Fruit fly (Drosophila melanogaster): Measurements from ENCODE around the gene Marcal1.
A peak's percentile ranks its signal among the peaks of the same experiment; 100 is the strongest.

The Marcal1 gene

DNA sequence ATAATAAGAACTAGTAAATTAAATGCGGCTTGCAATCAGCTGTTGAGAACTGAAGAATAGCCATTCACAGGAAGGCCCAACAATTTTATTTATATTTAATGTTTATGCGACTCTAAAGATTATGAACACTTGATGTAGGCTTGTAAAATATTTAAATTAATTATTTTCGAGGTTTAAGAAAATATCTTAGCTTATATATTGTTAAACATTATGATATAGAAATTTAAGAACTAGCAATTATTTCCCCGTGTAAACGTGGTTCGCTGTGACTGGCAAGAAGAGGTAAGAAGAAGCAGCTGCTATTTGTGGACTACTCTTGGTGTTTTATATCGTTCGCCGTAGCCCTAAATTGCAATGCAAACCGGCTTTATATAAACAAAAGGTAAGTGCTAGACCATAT lies 10.0 kb upstream of the Marcal1 start, which contains the start of the genes mRpL24 and betaggt-I (continued):
- TF ChIP-seq tx (GFP tag; optimal IDR thresholded peaks at IDR 0.05) = peak; percentile 74
- TF ChIP-seq org-1 (GFP tag; optimal IDR thresholded peaks at IDR 0.05) = peak; percentile 86
- peak; percentile 94 for TF ChIP-seq CG7556 (GFP tag; optimal IDR thresholded peaks at IDR 0.05)
- TF ChIP-seq trh (GFP tag; optimal IDR thresholded peaks at IDR 0.05) = peak; percentile 89
- no peak for TF ChIP-seq pb (GFP tag; optimal IDR thresholded peaks at IDR 0.05)
- TF ChIP-seq gfzf (GFP tag; optimal IDR thresholded peaks at IDR 0.05) = no peak
- peak; percentile 98 for TF ChIP-seq ttk (GFP tag; IDR thresholded peaks at IDR 0.05)
- TF ChIP-seq Ada2b (GFP tag; IDR thresholded peaks at IDR 0.05) = peak; percentile 96
- peak; percentile 83 for TF ChIP-seq mam (GFP tag; optimal IDR thresholded peaks at IDR 0.05)
- TF ChIP-seq HLH4C (GFP tag; IDR thresholded peaks at IDR 0.05; ENCODE audit: partially characterized antibody) = no peak
- TF ChIP-seq Sox100B (GFP tag; optimal IDR thresholded peaks at IDR 0.05) = peak; percentile 93
- peak; percentile 72 for TF ChIP-seq CG1647 (GFP tag; optimal IDR thresholded peaks at IDR 0.05)
- TF ChIP-seq Meics (GFP tag; optimal IDR thresholded peaks at IDR 0.05) = peak; percentile 96
- TF ChIP-seq wor (GFP tag; IDR thresholded peaks at IDR 0.05) = peak; percentile 93
- TF ChIP-seq Bdp1 (GFP tag; optimal IDR thresholded peaks at IDR 0.05) = peak; percentile 77
- peak; percentile 93 for TF ChIP-seq twi (tag; optimal IDR thresholded peaks at IDR 0.05)
- peak; percentile 92 for TF ChIP-seq gsb (GFP tag; IDR thresholded peaks at IDR 0.05)
- peak; percentile 64 for TF ChIP-seq jumu (GFP tag; optimal IDR thresholded peaks at IDR 0.05)
- TF ChIP-seq unc-4 (GFP tag; IDR thresholded peaks at IDR 0.05; ENCODE audit: partially characterized antibody) = no peak
- peak; percentile 95 for TF ChIP-seq oc (tag; optimal IDR thresholded peaks at IDR 0.05)
- TF ChIP-seq ranshi (GFP tag; IDR thresholded peaks at IDR 0.05) = peak; percentile 97
- peak; percentile 85 to 97 for TF ChIP-seq Hr51 (GFP tag; optimal IDR thresholded peaks at IDR 0.05)
- peak; percentile 55 for TF ChIP-seq CG8089 (GFP tag; optimal IDR thresholded peaks at IDR 0.05)
- TF ChIP-seq CG10654 (GFP tag; optimal IDR thresholded peaks at IDR 0.05) = peak; percentile 92
- peak; percentile 95 for TF ChIP-seq al (GFP tag; IDR thresholded peaks at IDR 0.05)
- peak; percentile 94 for TF ChIP-seq CG11456 (GFP tag; IDR thresholded peaks at IDR 0.05)
- peak; percentile 97 for TF ChIP-seq CG15696 (tag; optimal IDR thresholded peaks at IDR 0.05)
- TF ChIP-seq Six4 (GFP tag; optimal IDR thresholded peaks at IDR 0.05) = peak; percentile 92
- TF ChIP-seq CG16815 (GFP tag; optimal IDR thresholded peaks at IDR 0.05) = peak; percentile 92
- peak; percentile 96 for TF ChIP-seq CG10147 (GFP tag; optimal IDR thresholded peaks at IDR 0.05)
- peak; percentile 99 for TF ChIP-seq nmo (GFP tag; optimal IDR thresholded peaks at IDR 0.05)
- TF ChIP-seq zen (tag; optimal IDR thresholded peaks at IDR 0.05) = peak; percentile 95
- TF ChIP-seq CG1602 (GFP tag; optimal IDR thresholded peaks at IDR 0.05) = peak; percentile 96
- peak; percentile 89 for TF ChIP-seq chn (GFP tag; optimal IDR thresholded peaks at IDR 0.05)
- peak; percentile 98 for TF ChIP-seq zfh1 (GFP tag; IDR thresholded peaks at IDR 0.05)
- peak; percentile 71 for TF ChIP-seq CG10565 (GFP tag; optimal IDR thresholded peaks at IDR 0.05)
- TF ChIP-seq Bgb (GFP tag; IDR thresholded peaks at IDR 0.05; ENCODE audit: partially characterized antibody) = no peak
- no peak for TF ChIP-seq abd-A (tag; optimal IDR thresholded peaks at IDR 0.05)
- TF ChIP-seq D (optimal IDR thresholded peaks at IDR 0.05) = no peak
- peak; percentile 90 for TF ChIP-seq D (GFP tag; optimal IDR thresholded peaks at IDR 0.05)
- TF ChIP-seq CG17385 (GFP tag; optimal IDR thresholded peaks at IDR 0.05) = peak; percentile 99
- TF ChIP-seq CG11696 (GFP tag; IDR thresholded peaks at IDR 0.05) = peak; percentile 91
- TF ChIP-seq CG12299 (tag; optimal IDR thresholded peaks at IDR 0.05) = peak; percentile 96
- peak; percentile 66 for TF ChIP-seq CG31365 (tag; optimal IDR thresholded peaks at IDR 0.05)
- TF ChIP-seq CG18011 (GFP tag; optimal IDR thresholded peaks at IDR 0.05) = peak; percentile 85

All from whole organism, embryonic.